Fruit fly (Drosophila melanogaster): ENCODE results near the gene CG13082.

Gene CG13082

dm6 chr2L:19583926-19584392 is 45.7 kb downstream of the CG13082 start, which contains the start of the genes PCNA2 and CG10366 (continued):
- TF ChIP-seq CG33557 (GFP tag; optimal IDR thresholded peaks at IDR 0.05) (peak; percentile 58), Bdp1 (GFP tag; optimal IDR thresholded peaks at IDR 0.05) (peak; percentile 54), E2f1 (GFP tag; IDR thresholded peaks at IDR 0.05) (no peak), CG30403 (GFP tag; optimal IDR thresholded peaks at IDR 0.05) (peak; percentile 81), CG10267 (tag; optimal IDR thresholded peaks at IDR 0.05) (peak; percentile 67), Optix (GFP tag; IDR thresholded peaks at IDR 0.05) (no peak), CG18619 (GFP tag; optimal IDR thresholded peaks at IDR 0.05) (peak; percentile 57), YL-1 (GFP tag; optimal IDR thresholded peaks at IDR 0.05) (peak; percentile 39), Hr51 (GFP tag; optimal IDR thresholded peaks at IDR 0.05) (peak; percentile 49 to 56), peb (GFP tag; IDR thresholded peaks at IDR 0.05) (no peak), CG10366 (GFP tag; IDR thresholded peaks at IDR 0.05) (peak; percentile 72), CG8924 (tag; optimal IDR thresholded peaks at IDR 0.05) (peak; percentile 77), GATAe (GFP tag; conservative IDR thresholded peaks at IDR 0.05) (no peak), Neu2 (GFP tag; optimal IDR thresholded peaks at IDR 0.05; ENCODE audit: borderline replicate concordance) (no peak), Mrtf (GFP tag; IDR thresholded peaks at IDR 0.05) (peak; percentile 58; the same call in 2 of the 3 replicates), vvl (GFP tag; IDR thresholded peaks at IDR 0.05) (peak; percentile 54; the same call in 1 of the 2 replicates), CG8388 (GFP tag; optimal IDR thresholded peaks at IDR 0.05) (peak; percentile 26), CG16863 (GFP tag; optimal IDR thresholded peaks at IDR 0.05) (peak; percentile 69), dmrt99B (tag; optimal IDR thresholded peaks at IDR 0.05) (peak; percentile 46), CG1792 (GFP tag; optimal IDR thresholded peaks at IDR 0.05) (peak; percentile 54), fu2 (GFP tag; optimal IDR thresholded peaks at IDR 0.05) (peak; percentile 74), wdn (GFP tag; IDR thresholded peaks at IDR 0.05) (peak; percentile 66), dimm (GFP tag; IDR thresholded peaks at IDR 0.05) (no peak), CG1024 (GFP tag; IDR thresholded peaks at IDR 0.05) (no peak), CG16815 (GFP tag; optimal IDR thresholded peaks at IDR 0.05) (peak; percentile 5), Hr39 (optimal IDR thresholded peaks at IDR 0.05) (no peak), nau (GFP tag; optimal IDR thresholded peaks at IDR 0.05) (peak; percentile 29), her (GFP tag; optimal IDR thresholded peaks at IDR 0.05) (peak; percentile 72), btn (GFP tag; optimal IDR thresholded peaks at IDR 0.05) (peak; percentile 6), Side (GFP tag; optimal IDR thresholded peaks at IDR 0.05) (peak; percentile 71), ftz-f1 (GFP tag; optimal IDR thresholded peaks at IDR 0.05) (peak; percentile 60), Ets97D (GFP tag; optimal IDR thresholded peaks at IDR 0.05) (peak; percentile 78), CoRest (tag; optimal IDR thresholded peaks at IDR 0.05) (peak; percentile 84), Nf-YA (GFP tag; IDR thresholded peaks at IDR 0.05) (no peak), Adf1 (GFP tag; IDR thresholded peaks at IDR 0.05) (no peak), CG11085 (GFP tag; IDR thresholded peaks at IDR 0.05) (no peak), CG14014 (GFP tag; IDR thresholded peaks at IDR 0.05) (no peak), crp (GFP tag; optimal IDR thresholded peaks at IDR 0.05) (peak; percentile 86 to 98), CG9609 (GFP tag; optimal IDR thresholded peaks at IDR 0.05) (peak; percentile 84), CG17612 (GFP tag; IDR thresholded peaks at IDR 0.05) (no peak), hkb (optimal IDR thresholded peaks at IDR 0.05) (peak; percentile 79), hkb (GFP tag; IDR thresholded peaks at IDR 0.05) (0 out of 2 replicates have a peak, but pooled peaks have one; percentile 23), CG14050 (GFP tag; IDR thresholded peaks at IDR 0.05) (no peak), esg (GFP tag; conservative IDR thresholded peaks at IDR 0.05) (peak; percentile 45; the same call in 1 of the 2 replicates), vnd (GFP tag; IDR thresholded peaks at IDR 0.05; ENCODE audit: partially characterized antibody) (peak; percentile 39; the same call in 1 of the 3 replicates), CG11560 (tag; IDR thresholded peaks at IDR 0.05) (no peak), Dip3 (GFP tag; optimal IDR thresholded peaks at IDR 0.05) (peak; percentile 69), dm (GFP tag; optimal IDR thresholded peaks at IDR 0.05) (peak; percentile 63), Tbp (GFP tag; optimal IDR thresholded peaks at IDR 0.05) (no peak), Dek (tag; optimal IDR thresholded peaks at IDR 0.05) (peak; percentile 22), mld (GFP tag; IDR thresholded peaks at IDR 0.05; ENCODE audit: partially characterized antibody) (no peak), CG15269 (tag; optimal IDR thresholded peaks at IDR 0.05) (peak; percentile 67)
